Worm (Caenorhabditis elegans) whole organism, L1 larva: Measurements from ENCODE around the gene C33A11.2.

Experiments used
- C04F5.9 ChIP-seq: sonication (generic microtip); optimal IDR thresholded peaks from 2 replicates; lab custom pipeline; 2016; ENCODE audit warnings: missing genetic modification characterization, missing compliant biosample characterization
- Y116A8C.19 ChIP-seq: sonication (generic microtip); optimal IDR thresholded peaks from 2 replicates; lab custom pipeline; 2016; ENCODE audit warnings: missing compliant biosample characterization, missing genetic modification characterization, borderline replicate concordance
- aha-1 ChIP-seq: fragments of 150-350 bp; optimal IDR thresholded peaks from 2 replicates; lab custom pipeline; 2014; ENCODE audit warnings: missing biosample characterization, missing genetic modification characterization
- aly-2 ChIP-seq: fragments of 150-350 bp; optimal IDR thresholded peaks from 2 replicates; lab custom pipeline; 2014; ENCODE audit warnings: missing biosample characterization, missing genetic modification characterization
- ama-1 ChIP-seq: fragments of 150-350 bp; optimal IDR thresholded peaks from 2 replicates; lab custom pipeline; 2014
- blmp-1 ChIP-seq: fragments of 150-350 bp; optimal IDR thresholded peaks from 2 replicates; lab custom pipeline; 2014; ENCODE audit warnings: missing biosample characterization, missing genetic modification characterization
- ceh-88 ChIP-seq: fragments of 200-800 bp; sonication (Bioruptor generic); IDR thresholded peaks from 2 replicates; pipeline ENCODE4 v1.3.6; 2022; ENCODE audit warnings: missing genetic modification characterization, missing compliant biosample characterization
- ceh-90 ChIP-seq: sonication (generic microtip); optimal IDR thresholded peaks from 2 replicates; lab custom pipeline; 2016; ENCODE audit warnings: missing genetic modification characterization, missing compliant biosample characterization
- ces-1 ChIP-seq: fragments of 150-350 bp; optimal IDR thresholded peaks from 2 replicates; lab custom pipeline; 2014; ENCODE audit warnings: missing biosample characterization, missing genetic modification reagents, missing genetic modification characterization
- efl-1 ChIP-seq, 4 experiments: fragments of 150-350 bp; optimal IDR thresholded peaks in 3 of 4; peaks in 1 of 4; 1 replicate in 1 of 4; 2 replicates in 3 of 4; lab custom pipeline; 2014; ENCODE audit warnings: missing biosample characterization in 2 of 4, missing genetic modification characterization in 2 of 4, missing genetic modification reagents in 2 of 4
- egl-13 ChIP-seq: sonication (generic microtip); optimal IDR thresholded peaks from 2 replicates; lab custom pipeline; 2016; ENCODE audit warnings: missing genotype, missing genetic modification reagents, missing genetic modification characterization, missing compliant biosample characterization
- elt-3 ChIP-seq, 6 experiments: fragments of 150-350 bp in 1 of 6; sonication (generic microtip); optimal IDR thresholded peaks; 2 replicates each; lab custom pipeline; 2017 to 2018; ENCODE audit warnings: missing biosample characterization in 6 of 6, missing genetic modification characterization in 6 of 6, inconsistent platforms in 1 of 6
- fkh-10 ChIP-seq: sonication (generic microtip); optimal IDR thresholded peaks from 2 replicates; lab custom pipeline; 2017; ENCODE audit warnings: missing biosample characterization, missing genetic modification reagents, missing genetic modification characterization
- fkh-4 ChIP-seq: sonication (generic microtip); optimal IDR thresholded peaks from 2 replicates; lab custom pipeline; 2016; ENCODE audit warnings: missing compliant biosample characterization, missing genetic modification characterization, borderline replicate concordance
- hlh-17 ChIP-seq: fragments of 200-800 bp; sonication (Bioruptor generic); optimal IDR thresholded peaks from 2 replicates; lab custom pipeline; 2018; ENCODE audit warnings: missing genetic modification characterization, mild to moderate bottlenecking, missing compliant biosample characterization, moderate library complexity, borderline replicate concordance
- hpl-2 ChIP-seq: fragments of 150-350 bp; optimal IDR thresholded peaks from 2 replicates; lab custom pipeline; 2014; ENCODE audit warnings: missing biosample characterization, missing genetic modification reagents, missing genetic modification characterization
- irx-1 ChIP-seq: sonication (generic microtip); optimal IDR thresholded peaks from 2 replicates; lab custom pipeline; 2016; ENCODE audit warnings: missing genetic modification characterization, missing compliant biosample characterization
- lin-14 ChIP-seq: fragments of 200-800 bp; sonication (Bioruptor generic); optimal IDR thresholded peaks from 2 replicates; lab custom pipeline; 2018; ENCODE audit warnings: mild to moderate bottlenecking, missing genetic modification characterization, moderate library complexity, missing compliant biosample characterization
- lin-35 ChIP-seq, 2 experiments: fragments of 150-350 bp; optimal IDR thresholded peaks; 2 replicates each; lab custom pipeline; 2014; ENCODE audit warnings: missing biosample characterization in 2 of 2, missing genetic modification characterization in 2 of 2, missing genetic modification reagents in 2 of 2
- lin-39 ChIP-seq: fragments of 150-350 bp; optimal IDR thresholded peaks from 2 replicates; lab custom pipeline; 2014; ENCODE audit warnings: missing biosample characterization, missing genetic modification reagents, missing genetic modification characterization
- lir-3 ChIP-seq: sonication (generic microtip); optimal IDR thresholded peaks from 2 replicates; lab custom pipeline; 2016; ENCODE audit warnings: mild to moderate bottlenecking, missing genetic modification characterization, moderate library complexity, missing compliant biosample characterization; ENCODE audit not compliant: poor library complexity
- mef-2 ChIP-seq: fragments of 150-350 bp; optimal IDR thresholded peaks from 2 replicates; lab custom pipeline; 2014; ENCODE audit warnings: missing biosample characterization, missing genetic modification characterization
- mep-1 ChIP-seq: fragments of 150-350 bp; optimal IDR thresholded peaks from 2 replicates; lab custom pipeline; 2014; ENCODE audit warnings: missing biosample characterization, missing genetic modification characterization
- nhr-237 ChIP-seq: fragments of 150-350 bp; optimal IDR thresholded peaks from 2 replicates; lab custom pipeline; 2014; ENCODE audit warnings: missing biosample characterization, missing genetic modification characterization
- nhr-71 ChIP-seq: sonication (generic microtip); optimal IDR thresholded peaks from 2 replicates; lab custom pipeline; 2016; ENCODE audit warnings: mild to moderate bottlenecking, missing genetic modification characterization, moderate library complexity, missing compliant biosample characterization
- nhr-76 ChIP-seq: sonication (generic microtip); optimal IDR thresholded peaks from 2 replicates; lab custom pipeline; 2017; ENCODE audit warnings: missing biosample characterization, missing genetic modification characterization
- nhr-84 ChIP-seq: sonication (generic microtip); optimal IDR thresholded peaks from 2 replicates; lab custom pipeline; 2017; ENCODE audit warnings: missing biosample characterization, missing genetic modification characterization
- nhr-85 ChIP-seq: sonication (generic microtip); peaks from one replicate; lab custom pipeline; 2016; ENCODE audit warnings: missing genetic modification characterization, inconsistent platforms, missing compliant biosample characterization
- nhr-90 ChIP-seq: sonication (generic microtip); optimal IDR thresholded peaks from 2 replicates; lab custom pipeline; 2016; ENCODE audit warnings: mild to moderate bottlenecking, missing genetic modification characterization, missing compliant biosample characterization; ENCODE audit not compliant: poor library complexity
- sup-37 ChIP-seq: fragments of 200-800 bp; sonication (Bioruptor generic); optimal IDR thresholded peaks from 2 replicates; lab custom pipeline; 2018; ENCODE audit warnings: mild to moderate bottlenecking, missing genetic modification characterization, missing compliant biosample characterization
- swsn-7 ChIP-seq: sonication (generic microtip); optimal IDR thresholded peaks from 2 replicates; lab custom pipeline; 2016; ENCODE audit warnings: missing genetic modification characterization, missing compliant biosample characterization
- tbx-2 ChIP-seq: sonication (generic microtip); optimal IDR thresholded peaks from 2 replicates; lab custom pipeline; 2016; ENCODE audit warnings: missing genetic modification characterization, missing compliant biosample characterization
- unc-86 ChIP-seq: sonication (generic microtip); optimal IDR thresholded peaks from 2 replicates; lab custom pipeline; 2016; ENCODE audit warnings: missing genetic modification characterization, missing compliant biosample characterization
- unc-98 ChIP-seq: fragments of 200-800 bp; sonication (Bioruptor generic); IDR thresholded peaks from 2 replicates; pipeline ENCODE4 v1.3.6; 2022; ENCODE audit warnings: missing genetic modification characterization, missing compliant biosample characterization
- xbp-1 ChIP-seq: sonication (generic microtip); optimal IDR thresholded peaks from 2 replicates; lab custom pipeline; 2016; ENCODE audit warnings: missing genetic modification characterization, missing compliant biosample characterization
- ztf-11 ChIP-seq, 2 experiments: sonication (generic microtip); optimal IDR thresholded peaks; 2 replicates each; lab custom pipeline; 2016 to 2017; ENCODE audit warnings: missing genetic modification characterization in 2 of 2, missing biosample characterization in 1 of 2, missing compliant biosample characterization in 1 of 2

Gene C33A11.2

ce11 chrX:15365767-15366177, at the start of gene C33A11.2:
TSS of gene C33A11.2 (plus strand) at chrX:15365992.
- TF ChIP-seq hpl-2 (GFP tag; lab: Kevin White, UChicago) (no peak), lin-35 (GFP tag; optimal IDR thresholded peaks at IDR 0.05; lab: Kevin White, UChicago) (peak in 1 of 2 experiments; percentile 6), ces-1 (GFP tag; lab: Kevin White, UChicago) (no peak), blmp-1 (tag; lab: Kevin White, UChicago) (peak; percentile 42)

ce11 chrX:15317146-15317545, 48.6 kb upstream of the C33A11.2 start, which contains the start of gene glb-28:
TSS of gene glb-28 (minus strand) at chrX:15317246.
- no peak for TF ChIP-seq lir-3 (tag; lab: Kevin White, UChicago)
- TF ChIP-seq mep-1 (tag; lab: Kevin White, UChicago) = no peak
- no peak for TF ChIP-seq hpl-2 (GFP tag; lab: Kevin White, UChicago)
- TF ChIP-seq aha-1 (tag; lab: Kevin White, UChicago) = no peak
- TF ChIP-seq swsn-7 (tag; lab: Kevin White, UChicago) = no peak
- TF ChIP-seq sup-37 (GFP tag; lab: Kevin White, UChicago) = no peak
- TF ChIP-seq tbx-2 (tag; lab: Kevin White, UChicago) = no peak
- no peak for TF ChIP-seq mef-2 (tag; lab: Kevin White, UChicago)
- TF ChIP-seq nhr-71 (tag; lab: Kevin White, UChicago) = no peak
- no peak for TF ChIP-seq ceh-90 (tag; lab: Kevin White, UChicago)
- TF ChIP-seq lin-39 = no peak
- no peak for TF ChIP-seq irx-1 (tag; lab: Kevin White, UChicago)
- TF ChIP-seq nhr-76 = no peak

- TF ChIP-seq elt-3 (tag; optimal IDR thresholded peaks at IDR 0.05; lab: Kevin White, UChicago) (no peak), ama-1 (lab: Kevin White, UChicago) (no peak), nhr-84 (tag; lab: Kevin White, UChicago) (no peak), aly-2 (tag; lab: Kevin White, UChicago) (no peak), lin-14 (no peak), unc-98 (GFP tag; lab: Robert Waterston, UW) (no peak), unc-86 (no peak), ceh-88 (no peak), efl-1 (optimal IDR thresholded peaks at IDR 0.05; lab: Kevin White, UChicago) (no peak), efl-1 (GFP tag; optimal IDR thresholded peaks at IDR 0.05 in 1 of 2; lab: Kevin White, UChicago) (no peak), fkh-4 (tag; lab: Kevin White, UChicago) (no peak), fkh-10 (GFP tag; lab: Kevin White, UChicago) (no peak), nhr-90 (tag; lab: Kevin White, UChicago) (no peak), ztf-11 (tag; optimal IDR thresholded peaks at IDR 0.05; lab: Kevin White, UChicago) (no peak), xbp-1 (tag; lab: Kevin White, UChicago) (no peak), egl-13 (tag; lab: Kevin White, UChicago) (no peak), irx-1 (tag; lab: Kevin White, UChicago) (no peak), C04F5.9 (tag; lab: Kevin White, UChicago) (no peak), nhr-85 (tag; lab: Kevin White, UChicago) (no peak)
- TF ChIP-seq, all 84 proteins: peak for 0
Observed at ce11 chrX:15321217-15321616, 44.6 kb upstream of the C33A11.2 start.

ce11 chrX:15321791-15322190, 44.0 kb upstream of the C33A11.2 start:
- no peak for TF ChIP-seq nhr-237
- peak; percentile 28 for TF ChIP-seq lin-14
- no peak for TF ChIP-seq Y116A8C.19 (tag; lab: Kevin White, UChicago)
- no peak for TF ChIP-seq hlh-17 (GFP tag; lab: Kevin White, UChicago)
